Fruit fly (Drosophila melanogaster): ENCODE data around the gene CG15561.

- peak; percentile 80 for TF ChIP-seq Ets98B (GFP tag; IDR thresholded peaks at IDR 0.05)
- peak; percentile 10 for TF ChIP-seq Pif1A (GFP tag; optimal IDR thresholded peaks at IDR 0.05)
- TF ChIP-seq CG4496 (GFP tag; IDR thresholded peaks at IDR 0.05), result peak; percentile 83
- no peak for TF ChIP-seq CG17806 (tag; optimal IDR thresholded peaks at IDR 0.05)
- no peak for TF ChIP-seq CG15710 (tag; optimal IDR thresholded peaks at IDR 0.05)
- TF ChIP-seq CG12605 (GFP tag; IDR thresholded peaks at IDR 0.05), result peak; percentile 30; the same call in 1 of the 2 replicates
- no peak for TF ChIP-seq EcR (GFP tag; optimal IDR thresholded peaks at IDR 0.05)
- TF ChIP-seq CG32121 (GFP tag; IDR thresholded peaks at IDR 0.05), result peak; percentile 75
- no peak for TF ChIP-seq CG13204 (GFP tag; optimal IDR thresholded peaks at IDR 0.05)
- TF ChIP-seq rn (GFP tag; IDR thresholded peaks at IDR 0.05), result no peak
- TF ChIP-seq CG34367 (tag; optimal IDR thresholded peaks at IDR 0.05), result no peak
- TF ChIP-seq CG8301 (tag; optimal IDR thresholded peaks at IDR 0.05), result no peak
- TF ChIP-seq gl (tag; optimal IDR thresholded peaks at IDR 0.05), result no peak
These were observed 27.4 kb upstream of the CG15561 start for dm6 chr3R:31243079-31243668.
